Fruit fly (Drosophila melanogaster) whole organism, embryonic: ENCODE data around the gene CG31288.

Experiments
- B-H2 ChIP-seq: fragments of 200-800 bp; sonication (Bioruptor generic); optimal IDR thresholded peaks from 2 replicates; lab custom pipeline; 2018; ENCODE audit warnings: missing biosample characterization, mild to moderate bottlenecking, missing genetic modification characterization
- CG12071 ChIP-seq: fragments of 200-800 bp; sonication (Bioruptor generic); optimal IDR thresholded peaks from 3 replicates; lab custom pipeline; 2018; ENCODE audit warnings: missing biosample characterization, mild to moderate bottlenecking, missing genetic modification characterization
- CG13123 ChIP-seq: fragments of 200-800 bp; sonication (Bioruptor generic); optimal IDR thresholded peaks from 2 replicates; lab custom pipeline; 2016; ENCODE audit warnings: missing biosample characterization, missing genetic modification characterization
- CG13296 ChIP-seq: fragments of 200-800 bp; sonication (Bioruptor generic); optimal IDR thresholded peaks from 3 replicates; lab custom pipeline; 2018; ENCODE audit warnings: missing biosample characterization, mild to moderate bottlenecking, missing genetic modification characterization
- CG13894 ChIP-seq: fragments of 200-800 bp; sonication (Bioruptor generic); optimal IDR thresholded peaks from 3 replicates; lab custom pipeline; 2018; ENCODE audit warnings: missing biosample characterization, mild to moderate bottlenecking, missing genetic modification characterization, moderate library complexity
- CG15601 ChIP-seq: fragments of 200-800 bp; sonication (Bioruptor generic); optimal IDR thresholded peaks from 3 replicates; lab custom pipeline; 2019; ENCODE audit warnings: missing biosample characterization, mild to moderate bottlenecking, missing genetic modification characterization, moderate library complexity
- CG17361 ChIP-seq: fragments of 200-800 bp; sonication (Bioruptor generic); IDR thresholded peaks from 3 replicates; pipeline ENCODE4 v1.3.6; 2022; ENCODE audit warnings: missing biosample characterization, missing genetic modification characterization
- CG2120 ChIP-seq: fragments of 200-800 bp; sonication (Bioruptor generic); optimal IDR thresholded peaks from 3 replicates; lab custom pipeline; 2016; ENCODE audit warnings: missing biosample characterization, missing genetic modification characterization
- CG2199 ChIP-seq: fragments of 200-800 bp; sonication (Bioruptor generic); IDR thresholded peaks from 3 replicates; pipeline ENCODE4 v1.3.6; 2022; ENCODE audit warnings: missing biosample characterization, missing genetic modification characterization
- CG2678 ChIP-seq: fragments of 200-800 bp; sonication (Bioruptor generic); optimal IDR thresholded peaks from 3 replicates; lab custom pipeline; 2019; ENCODE audit warnings: missing biosample characterization, mild to moderate bottlenecking, missing genetic modification characterization, moderate library complexity
- CG30431 ChIP-seq: fragments of 200-800 bp; sonication (Bioruptor generic); optimal IDR thresholded peaks from 2 replicates; lab custom pipeline; 2017; ENCODE audit warnings: missing biosample characterization, missing genetic modification characterization
- CG3281 ChIP-seq: fragments of 200-800 bp; sonication (Bioruptor generic); optimal IDR thresholded peaks from 3 replicates; lab custom pipeline; 2017; ENCODE audit warnings: missing biosample characterization, mild to moderate bottlenecking, missing genetic modification characterization
- CG34376 ChIP-seq: fragments of 200-800 bp; sonication (Bioruptor generic); optimal IDR thresholded peaks from 2 replicates; lab custom pipeline; 2018; ENCODE audit warnings: missing biosample characterization, mild to moderate bottlenecking, missing genetic modification characterization
- D19B ChIP-seq: fragments of 200-800 bp; sonication (Bioruptor generic); optimal IDR thresholded peaks from 2 replicates; lab custom pipeline; 2017; ENCODE audit warnings: missing biosample characterization, mild to moderate bottlenecking, missing genetic modification characterization
- Eip74EF ChIP-seq, 2 experiments: fragments of 200-800 bp in 1 of 2; fragments of >200 bp in 1 of 2; sonication (Bioruptor generic) in 1 of 2; optimal IDR thresholded peaks; 2 replicates each; lab custom pipeline; 2017 to 2019; ENCODE audit warnings: missing biosample characterization in 2 of 2, missing genetic modification characterization in 2 of 2, mild to moderate bottlenecking in 1 of 2, moderate library complexity in 1 of 2
- HHEX ChIP-seq: fragments of 200-800 bp; sonication (Bioruptor generic); optimal IDR thresholded peaks from 3 replicates; lab custom pipeline; 2017; ENCODE audit warnings: missing biosample characterization, mild to moderate bottlenecking, missing genetic modification characterization, missing genetic modification reagents
- NC2β ChIP-seq: fragments of 200-800 bp; sonication (Bioruptor generic); optimal IDR thresholded peaks from 2 replicates; lab custom pipeline; 2016; ENCODE audit warnings: missing biosample characterization, missing genetic modification characterization
- NFAT ChIP-seq: fragments of 200-800 bp; sonication (Bioruptor generic); IDR thresholded peaks from 2 replicates; pipeline ENCODE4 v1.3.6; 2022; ENCODE audit warnings: missing biosample characterization, missing genetic modification characterization
- Pdp1 ChIP-seq, 2 experiments: fragments of 200-800 bp; sonication (Bioruptor generic); optimal IDR thresholded peaks; 3 replicates each; lab custom pipeline; 2016; ENCODE audit warnings: missing biosample characterization in 2 of 2, missing genetic modification characterization in 2 of 2, mild to moderate bottlenecking in 1 of 2, moderate library complexity in 1 of 2
- Sox100B ChIP-seq: fragments of 200-800 bp; sonication (Bioruptor generic); optimal IDR thresholded peaks from 3 replicates; lab custom pipeline; 2018; ENCODE audit warnings: missing biosample characterization, mild to moderate bottlenecking, missing genetic modification characterization
- Trl ChIP-seq, 3 experiments: fragments of >200 bp in 2 of 3; fragments of 200-800 bp in 1 of 3; sonication (Bioruptor generic) in 1 of 3; optimal IDR thresholded peaks; 2 replicates in 1 of 3; 3 replicates in 2 of 3; lab custom pipeline; 2016 to 2017; ENCODE audit warnings: missing biosample characterization in 1 of 3, missing genetic modification characterization in 1 of 3
- Vsx1 ChIP-seq: fragments of 200-800 bp; sonication (Bioruptor generic); optimal IDR thresholded peaks from 2 replicates; lab custom pipeline; 2017; ENCODE audit warnings: missing biosample characterization, mild to moderate bottlenecking, missing genetic modification characterization, missing genetic modification reagents
- az2 ChIP-seq: fragments of 200-800 bp; sonication (Bioruptor generic); optimal IDR thresholded peaks from 3 replicates; lab custom pipeline; 2016; ENCODE audit warnings: missing biosample characterization, missing genetic modification characterization
- dati ChIP-seq: fragments of 200-800 bp; sonication (Bioruptor generic); IDR thresholded peaks from 2 replicates; pipeline ENCODE4 v1.3.6; 2022; ENCODE audit warnings: missing biosample characterization, missing genetic modification characterization
- dimm ChIP-seq: fragments of 200-800 bp; sonication (Bioruptor generic); IDR thresholded peaks from 2 replicates; pipeline ENCODE4 v1.3.6; 2022; ENCODE audit warnings: missing biosample characterization, missing genetic modification characterization
- dm ChIP-seq: fragments of 200-800 bp; sonication (Bioruptor generic); optimal IDR thresholded peaks from 3 replicates; lab custom pipeline; 2016; ENCODE audit warnings: missing biosample characterization, missing genetic modification characterization
- dysf ChIP-seq: fragments of 200-800 bp; sonication (Bioruptor generic); IDR thresholded peaks from 3 replicates; pipeline ENCODE4 v1.3.6; 2022; ENCODE audit warnings: missing biosample characterization, missing genetic modification characterization
- exex ChIP-seq: fragments of 200-800 bp; sonication (Bioruptor generic); optimal IDR thresholded peaks from 4 replicates; lab custom pipeline; 2018; ENCODE audit warnings: missing biosample characterization, mild to moderate bottlenecking, missing genetic modification characterization, moderate library complexity
- grn ChIP-seq: fragments of 200-800 bp; sonication (Bioruptor generic); optimal IDR thresholded peaks from 3 replicates; lab custom pipeline; 2017; ENCODE audit warnings: missing biosample characterization, missing genetic modification characterization
- ind ChIP-seq: fragments of 200-800 bp; sonication (Bioruptor generic); optimal IDR thresholded peaks from 3 replicates; lab custom pipeline; 2016; ENCODE audit warnings: missing biosample characterization, missing genetic modification characterization
- kay ChIP-seq: fragments of 200-800 bp; sonication (Bioruptor generic); optimal IDR thresholded peaks from 2 replicates; lab custom pipeline; 2016; ENCODE audit warnings: missing biosample characterization, missing genetic modification characterization
- maf-S ChIP-seq: fragments of 200-800 bp; sonication (Bioruptor generic); optimal IDR thresholded peaks from 2 replicates; lab custom pipeline; 2016; ENCODE audit warnings: missing biosample characterization, missing genetic modification characterization
- mirr ChIP-seq: fragments of 200-800 bp; sonication (Bioruptor generic); optimal IDR thresholded peaks from 3 replicates; lab custom pipeline; 2018; ENCODE audit warnings: missing biosample characterization, mild to moderate bottlenecking, missing genetic modification characterization
- nerfin-2 ChIP-seq: fragments of 200-800 bp; sonication (Bioruptor generic); IDR thresholded peaks from 2 replicates; pipeline ENCODE4 v1.3.6; 2022; ENCODE audit warnings: missing biosample characterization, missing genetic modification characterization; ENCODE audit not compliant: partially characterized antibody
- repo ChIP-seq: fragments of 200-800 bp; sonication (Bioruptor generic); optimal IDR thresholded peaks from 2 replicates; lab custom pipeline; 2016; ENCODE audit warnings: missing biosample characterization, missing genetic modification characterization
- sqz ChIP-seq: fragments of 200-800 bp; sonication (Bioruptor generic); optimal IDR thresholded peaks from 3 replicates; lab custom pipeline; 2018; ENCODE audit warnings: missing biosample characterization, mild to moderate bottlenecking, missing genetic modification characterization
- sug ChIP-seq: fragments of 200-800 bp; optimal IDR thresholded peaks from 2 replicates; lab custom pipeline; 2019; ENCODE audit warnings: missing biosample characterization, mild to moderate bottlenecking, missing genetic modification characterization, moderate library complexity
- usp ChIP-seq: fragments of >200 bp; optimal IDR thresholded peaks from 2 replicates; lab custom pipeline; 2017; ENCODE audit warnings: missing biosample characterization, missing genetic modification characterization

CG31288 gene

dm6 chr3R:25320898-25321297 lies 21.5 kb upstream of the CG31288 start (continued):
- TF ChIP-seq exex (tag; lab: Kevin White, UChicago) (peak; percentile 84), dm (no peak), dati (GFP tag; lab: Robert Waterston, UW) (no peak), ind (GFP tag; lab: Kevin White, UChicago) (no peak), CG2120 (GFP tag; lab: Kevin White, UChicago) (no peak), kay (GFP tag; lab: Kevin White, UChicago) (no peak), dimm (GFP tag; lab: Robert Waterston, UW) (no peak), maf-S (GFP tag; lab: Kevin White, UChicago) (no peak), sqz (GFP tag; lab: Kevin White, UChicago) (no peak), Sox100B (GFP tag; lab: Kevin White, UChicago) (no peak), repo (GFP tag; lab: Kevin White, UChicago) (no peak), CG30431 (no peak)

dm6 chr3R:25320051-25320705 lies 20.8 kb upstream of the CG31288 start, which contains the start of gene CG10560:
Gene CG10560 (minus strand): TSS chr3R:25320101.
- TF ChIP-seq sug = peak; percentile 69
- TF ChIP-seq az2 (GFP tag; lab: Kevin White, UChicago) = no peak
- peak in 1 of 2 experiments; percentile 7 for TF ChIP-seq Eip74EF (GFP tag; optimal IDR thresholded peaks at IDR 0.05; lab: Kevin White, UChicago)
- TF ChIP-seq mirr (GFP tag; lab: Kevin White, UChicago) = peak; percentile 30
- peak; percentile 20 for TF ChIP-seq CG12071 (GFP tag; lab: Kevin White, UChicago)
- TF ChIP-seq CG34376 (GFP tag; lab: Kevin White, UChicago) = peak; percentile 3
- peak; percentile 67 for TF ChIP-seq CG13894 (tag; lab: Kevin White, UChicago)
- TF ChIP-seq NFAT (GFP tag; lab: Robert Waterston, UW) = no peak
- no peak for TF ChIP-seq B-H2 (GFP tag; lab: Kevin White, UChicago)
- peak in 1 of 2 experiments; percentile 54 for TF ChIP-seq Pdp1 (GFP tag; optimal IDR thresholded peaks at IDR 0.05; lab: Kevin White, UChicago)
- peak; percentile 43 for TF ChIP-seq CG2678 (tag; lab: Kevin White, UChicago)
- peak; percentile 46 for TF ChIP-seq CG13296 (GFP tag; lab: Kevin White, UChicago)
- TF ChIP-seq D19B = peak; percentile 86
- no peak for TF ChIP-seq HHEX (GFP tag; lab: Kevin White, UChicago)
- peak; percentile 1 for TF ChIP-seq CG3281

dm6 chr3R:25318011-25318410 lies 18.7 kb upstream of the CG31288 start, which contains the start of gene CG10553:
Gene CG10553 (minus strand): TSS chr3R:25318111.
- no peak for TF ChIP-seq CG13123 (GFP tag; lab: Kevin White, UChicago)
- TF ChIP-seq nerfin-2 (GFP tag; lab: Robert Waterston, UW) = no peak
- no peak for TF ChIP-seq dysf (GFP tag; lab: Robert Waterston, UW)
- TF ChIP-seq Trl (optimal IDR thresholded peaks at IDR 0.05; lab: Kevin White, UChicago) = no peak
- TF ChIP-seq Trl (GFP tag; optimal IDR thresholded peaks at IDR 0.05; lab: Kevin White, UChicago) = no peak
- no peak for TF ChIP-seq usp (GFP tag; lab: Kevin White, UChicago)
- TF ChIP-seq grn = no peak
- no peak for TF ChIP-seq CG17361 (GFP tag; lab: Robert Waterston, UW)
- TF ChIP-seq Vsx1 (GFP tag; lab: Kevin White, UChicago) = no peak
- no peak for TF ChIP-seq NC2β
- TF ChIP-seq CG2199 = no peak
- TF ChIP-seq CG15601 (tag; lab: Kevin White, UChicago) = no peak
